Worm (Caenorhabditis elegans): ENCODE results near the gene ugt-13.

ce11 chrV:4862737-4863136, 45.9 kb upstream of the ugt-13 start, which contains the start of gene C37H5.13:
- TF ChIP-seq skn-1 (tag; optimal IDR thresholded peaks at IDR 0.05) (no peak), pqm-1 (tag; optimal IDR thresholded peaks at IDR 0.05) (no peak), ztf-11 (tag; optimal IDR thresholded peaks at IDR 0.05) (no peak), unc-39 (tag; optimal IDR thresholded peaks at IDR 0.05) (no peak), ces-1 (GFP tag; optimal IDR thresholded peaks at IDR 0.05) (no peak), nhr-6 (tag; optimal IDR thresholded peaks at IDR 0.05) (no peak), F37D6.2 (tag; optimal IDR thresholded peaks at IDR 0.05) (no peak), ceh-82 (tag; optimal IDR thresholded peaks at IDR 0.05) (no peak), arid-1 (GFP tag; conservative IDR thresholded peaks at IDR 0.05) (no peak), egl-27 (tag; optimal IDR thresholded peaks at IDR 0.05) (no peak), ceh-28 (tag; optimal IDR thresholded peaks at IDR 0.05) (no peak), nhr-237 (tag; optimal IDR thresholded peaks at IDR 0.05) (no peak), ceh-62 (tag; optimal IDR thresholded peaks at IDR 0.05) (no peak), T20F7.1 (GFP tag; optimal IDR thresholded peaks at IDR 0.05) (no peak)

All from whole organism, L4 larva.